Worm (Caenorhabditis elegans): ENCODE results near the gene ptr-18.

DNA sequence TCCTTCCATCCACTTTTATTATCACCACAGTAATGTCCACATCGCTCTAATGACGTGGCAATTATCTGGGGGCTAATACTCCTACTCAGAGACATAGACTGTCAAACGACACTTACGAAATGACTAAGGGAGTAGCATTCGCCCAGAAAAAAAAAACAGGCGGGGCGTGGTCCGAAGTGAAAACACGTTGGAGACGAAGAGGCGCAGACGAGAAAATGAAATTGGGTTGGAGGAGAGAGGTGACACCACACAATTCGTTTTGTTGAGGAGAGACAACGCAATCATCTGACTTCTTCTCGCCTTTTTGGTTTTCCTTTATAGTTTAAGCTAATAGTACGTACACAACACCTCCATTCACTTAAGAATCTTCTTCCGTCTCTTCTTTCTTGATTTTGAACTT, 26.2 kb upstream of the ptr-18 start:
- TF ChIP-seq snpc-4 (tag; optimal IDR thresholded peaks at IDR 0.05): no peak
- TF ChIP-seq unc-62 (GFP tag; optimal IDR thresholded peaks at IDR 0.05 in 1 of 2): no peak
- TF ChIP-seq unc-62 (tag; optimal IDR thresholded peaks at IDR 0.05): no peak
- TF ChIP-seq fos-1 (tag; optimal IDR thresholded peaks at IDR 0.05): no peak
- TF ChIP-seq mdl-1 (tag; optimal IDR thresholded peaks at IDR 0.05): peak in 1 of 2 experiments; percentile 32
- TF ChIP-seq fkh-10 (GFP tag; optimal IDR thresholded peaks at IDR 0.05): no peak
- no peak for TF ChIP-seq skn-1 (tag; optimal IDR thresholded peaks at IDR 0.05)
- TF ChIP-seq sdz-12 (GFP tag; optimal IDR thresholded peaks at IDR 0.05): no peak
- TF ChIP-seq ztf-11 (tag; optimal IDR thresholded peaks at IDR 0.05): no peak
- no peak for TF ChIP-seq lsy-2 (tag; optimal IDR thresholded peaks at IDR 0.05)
- no peak for TF ChIP-seq nhr-41 (GFP tag; IDR thresholded peaks at IDR 0.05)
